Fruit fly (Drosophila melanogaster) whole organism, embryonic: Measurements from ENCODE around the gene mia.

Experiments
- Abd-B ChIP-seq: fragments of 200-800 bp; sonication (Bioruptor generic); optimal IDR thresholded peaks from 2 replicates; lab custom pipeline; 2018; ENCODE audit warnings: missing biosample characterization, mild to moderate bottlenecking, missing genetic modification characterization, moderate library complexity
- Adf1 ChIP-seq: fragments of 200-800 bp; sonication (Bioruptor generic); IDR thresholded peaks from 2 replicates; pipeline ENCODE4 v1.3.6; 2022; ENCODE audit warnings: missing biosample characterization, missing genetic modification characterization
- B-H1 ChIP-seq: fragments of 200-800 bp; sonication (Bioruptor generic); IDR thresholded peaks from 3 replicates; pipeline ENCODE4 v1.3.6; 2022; ENCODE audit warnings: missing biosample characterization, missing genetic modification characterization
- Blimp-1 ChIP-seq: fragments of 200-800 bp; sonication (Bioruptor generic); optimal IDR thresholded peaks from 3 replicates; lab custom pipeline; 2018; ENCODE audit warnings: missing biosample characterization, missing genetic modification characterization, mild to moderate bottlenecking, moderate library complexity, missing genetic modification reagents
- CG10565 ChIP-seq: fragments of 200-800 bp; sonication (Bioruptor generic); optimal IDR thresholded peaks from 3 replicates; lab custom pipeline; 2016; ENCODE audit warnings: missing biosample characterization, mild to moderate bottlenecking, missing genetic modification characterization
- CG11695 ChIP-seq: fragments of 200-800 bp; sonication (Bioruptor generic); IDR thresholded peaks from 3 replicates; pipeline ENCODE4 v1.3.6; 2022; ENCODE audit warnings: missing biosample characterization, missing genetic modification characterization
- CG12391 ChIP-seq: fragments of 200-800 bp; sonication (Bioruptor generic); optimal IDR thresholded peaks from 3 replicates; lab custom pipeline; 2018; ENCODE audit warnings: missing biosample characterization, mild to moderate bottlenecking, missing genetic modification characterization, moderate library complexity
- CG12942 ChIP-seq: fragments of 200-800 bp; sonication (Bioruptor generic); optimal IDR thresholded peaks from 3 replicates; lab custom pipeline; 2016; ENCODE audit warnings: missing biosample characterization, missing genetic modification characterization
- CG17912 ChIP-seq: fragments of 200-800 bp; sonication (Bioruptor generic); optimal IDR thresholded peaks from 2 replicates; lab custom pipeline; 2018; ENCODE audit warnings: missing biosample characterization, mild to moderate bottlenecking, missing genetic modification characterization
- CG1792 ChIP-seq: fragments of 200-800 bp; sonication (Bioruptor generic); optimal IDR thresholded peaks from 2 replicates; lab custom pipeline; 2016; ENCODE audit warnings: missing biosample characterization, missing genetic modification characterization
- CG18599 ChIP-seq: fragments of 200-800 bp; sonication (Bioruptor generic); optimal IDR thresholded peaks from 3 replicates; lab custom pipeline; 2017; ENCODE audit warnings: missing biosample characterization, missing genetic modification characterization, mild to moderate bottlenecking, moderate library complexity, missing genetic modification reagents
- CG33213 ChIP-seq: fragments of 200-800 bp; sonication (Bioruptor generic); optimal IDR thresholded peaks from 3 replicates; lab custom pipeline; 2016; ENCODE audit warnings: missing biosample characterization, missing genetic modification characterization
- CG3847 ChIP-seq: fragments of 200-800 bp; sonication (Bioruptor generic); IDR thresholded peaks from 2 replicates; pipeline ENCODE4 v1.3.6; 2022; ENCODE audit warnings: missing biosample characterization, missing genetic modification characterization
- CG6654 ChIP-seq: fragments of 200-800 bp; sonication (Bioruptor generic); optimal IDR thresholded peaks from 2 replicates; lab custom pipeline; 2017; ENCODE audit warnings: missing biosample characterization, mild to moderate bottlenecking, missing genetic modification characterization
- CG7271 ChIP-seq: fragments of 200-800 bp; sonication (Bioruptor generic); optimal IDR thresholded peaks from 2 replicates; lab custom pipeline; 2018; ENCODE audit warnings: missing biosample characterization, mild to moderate bottlenecking, missing genetic modification characterization, moderate library complexity
- CG8388 ChIP-seq: fragments of 200-800 bp; sonication (Bioruptor generic); optimal IDR thresholded peaks from 2 replicates; lab custom pipeline; 2019; ENCODE audit warnings: missing biosample characterization, mild to moderate bottlenecking, missing genetic modification characterization, moderate library complexity
- CG8478 ChIP-seq: fragments of >200 bp; optimal IDR thresholded peaks from 2 replicates; lab custom pipeline; 2018
- CG9609 ChIP-seq: fragments of 200-800 bp; sonication (Bioruptor generic); optimal IDR thresholded peaks from 3 replicates; lab custom pipeline; 2016; ENCODE audit warnings: missing biosample characterization, missing genetic modification characterization
- Chrac-16 ChIP-seq: fragments of 200-800 bp; sonication (Bioruptor generic); optimal IDR thresholded peaks from 3 replicates; lab custom pipeline; 2016; ENCODE audit warnings: missing biosample characterization, missing genetic modification characterization
- Dad ChIP-seq: fragments of 200-800 bp; sonication (Bioruptor generic); optimal IDR thresholded peaks from 3 replicates; lab custom pipeline; 2016; ENCODE audit warnings: missing biosample characterization, missing genetic modification characterization
- Deaf1 ChIP-seq: fragments of 200-800 bp; optimal IDR thresholded peaks from 3 replicates; lab custom pipeline; 2019; ENCODE audit warnings: missing biosample characterization, mild to moderate bottlenecking, missing genetic modification characterization, moderate library complexity
- Gug ChIP-seq: fragments of 200-800 bp; sonication (Bioruptor generic); IDR thresholded peaks from 4 replicates; pipeline ENCODE4 v1.3.6; 2022; ENCODE audit warnings: missing biosample characterization, missing genetic modification characterization
- HHEX ChIP-seq: fragments of 200-800 bp; sonication (Bioruptor generic); optimal IDR thresholded peaks from 3 replicates; lab custom pipeline; 2017; ENCODE audit warnings: missing biosample characterization, mild to moderate bottlenecking, missing genetic modification characterization, missing genetic modification reagents
- HmgZ ChIP-seq: fragments of 200-800 bp; sonication (Bioruptor generic); optimal IDR thresholded peaks from 2 replicates; lab custom pipeline; 2018; ENCODE audit warnings: missing biosample characterization, mild to moderate bottlenecking, missing genetic modification characterization
- Hr3 ChIP-seq: fragments of 200-800 bp; sonication (Bioruptor generic); optimal IDR thresholded peaks from 3 replicates; lab custom pipeline; 2016; ENCODE audit warnings: missing biosample characterization, missing genetic modification characterization
- Hr51 ChIP-seq, 2 experiments: fragments of 200-800 bp; sonication (Bioruptor generic); optimal IDR thresholded peaks; 2 replicates in 1 of 2; 3 replicates in 1 of 2; lab custom pipeline; 2016 to 2018; ENCODE audit warnings: missing biosample characterization in 2 of 2, missing genetic modification characterization in 2 of 2, mild to moderate bottlenecking in 1 of 2, moderate library complexity in 1 of 2
- Hsf ChIP-seq: fragments of 200-800 bp; sonication (Bioruptor generic); optimal IDR thresholded peaks from 3 replicates; lab custom pipeline; 2016; ENCODE audit warnings: missing biosample characterization, missing genetic modification characterization
- Myb ChIP-seq: fragments of 200-800 bp; sonication (Bioruptor generic); optimal IDR thresholded peaks from 2 replicates; lab custom pipeline; 2016; ENCODE audit warnings: missing biosample characterization, missing genetic modification characterization
- NfI ChIP-seq: fragments of 200-800 bp; sonication (Bioruptor generic); optimal IDR thresholded peaks from 3 replicates; lab custom pipeline; 2018; ENCODE audit warnings: missing biosample characterization, mild to moderate bottlenecking, missing genetic modification characterization, moderate library complexity
- Stat92E ChIP-seq, 3 experiments: fragments of >200 bp in 2 of 3; fragments of 200-800 bp in 1 of 3; sonication (Bioruptor generic) in 1 of 3; optimal IDR thresholded peaks; 2 replicates each; lab custom pipeline; 2017 to 2019; ENCODE audit warnings: missing biosample characterization in 3 of 3, missing genetic modification characterization in 3 of 3, mild to moderate bottlenecking in 1 of 3, moderate library complexity in 1 of 3
- Usf ChIP-seq: fragments of 200-800 bp; sonication (Bioruptor generic); optimal IDR thresholded peaks from 2 replicates; lab custom pipeline; 2017; ENCODE audit warnings: missing genotype, missing biosample characterization, missing genetic modification characterization
- ara ChIP-seq: fragments of 200-800 bp; sonication (Bioruptor generic); IDR thresholded peaks from 2 replicates; pipeline ENCODE4 v1.3.6; 2022; ENCODE audit warnings: missing biosample characterization, missing genetic modification characterization
- gem ChIP-seq: fragments of 200-800 bp; sonication (Bioruptor generic); optimal IDR thresholded peaks from 2 replicates; lab custom pipeline; 2019; ENCODE audit warnings: missing biosample characterization, mild to moderate bottlenecking, missing genetic modification characterization, moderate library complexity
- gsb-n ChIP-seq: fragments of 200-800 bp; sonication (Bioruptor generic); optimal IDR thresholded peaks from 3 replicates; lab custom pipeline; 2018; ENCODE audit warnings: missing biosample characterization, mild to moderate bottlenecking, missing genetic modification characterization
- ham ChIP-seq: fragments of 200-800 bp; sonication (Bioruptor generic); IDR thresholded peaks from 2 replicates; pipeline ENCODE4 v1.3.6; 2022; ENCODE audit warnings: missing biosample characterization, missing genetic modification characterization
- mld ChIP-seq: fragments of 200-800 bp; sonication (Bioruptor generic); IDR thresholded peaks from 3 replicates; pipeline ENCODE4 v1.3.6; 2022; ENCODE audit warnings: missing biosample characterization, missing genetic modification characterization; ENCODE audit not compliant: partially characterized antibody
- nerfin-2 ChIP-seq: fragments of 200-800 bp; sonication (Bioruptor generic); IDR thresholded peaks from 2 replicates; pipeline ENCODE4 v1.3.6; 2022; ENCODE audit warnings: missing biosample characterization, missing genetic modification characterization; ENCODE audit not compliant: partially characterized antibody
- pan ChIP-seq, 4 experiments: fragments of >200 bp in 3 of 4; fragments of 200-800 bp in 1 of 4; sonication (Bioruptor generic) in 1 of 4; optimal IDR thresholded peaks in 3 of 4; IDR thresholded peaks in 1 of 4; 2 replicates each; pipeline versions ENCODE4 v1.3.6 to Lab custom; 2017 to 2022; ENCODE audit warnings: missing biosample characterization in 2 of 4, missing genetic modification characterization in 2 of 4, mixed read lengths in 1 of 4
- pzg ChIP-seq: fragments of 200-800 bp; sonication (Bioruptor generic); optimal IDR thresholded peaks from 3 replicates; lab custom pipeline; 2018; ENCODE audit warnings: missing biosample characterization, mild to moderate bottlenecking, missing genetic modification characterization, moderate library complexity
- rib ChIP-seq: fragments of 200-800 bp; sonication (Bioruptor generic); IDR thresholded peaks from 2 replicates; pipeline ENCODE4 v1.3.6; 2022; ENCODE audit warnings: missing biosample characterization, missing genetic modification characterization
- sima ChIP-seq: fragments of 200-800 bp; sonication (Bioruptor generic); optimal IDR thresholded peaks from 2 replicates; lab custom pipeline; 2016; ENCODE audit warnings: missing biosample characterization, missing genetic modification characterization
- slou ChIP-seq: fragments of 200-800 bp; sonication (Bioruptor generic); optimal IDR thresholded peaks from 3 replicates; lab custom pipeline; 2016; ENCODE audit warnings: missing biosample characterization, missing genetic modification characterization
- sr ChIP-seq: fragments of 200-800 bp; sonication (Bioruptor generic); IDR thresholded peaks from 3 replicates; pipeline ENCODE4 v1.3.6; 2022; ENCODE audit warnings: missing biosample characterization, missing genetic modification characterization
- tio ChIP-seq: fragments of 200-800 bp; sonication (Bioruptor generic); optimal IDR thresholded peaks from 2 replicates; lab custom pipeline; 2017; ENCODE audit warnings: missing biosample characterization, missing genetic modification characterization, inconsistent platforms
- tup ChIP-seq: fragments of 200-800 bp; sonication (Bioruptor generic); optimal IDR thresholded peaks from 2 replicates; lab custom pipeline; 2016; ENCODE audit warnings: missing biosample characterization, mild to moderate bottlenecking, missing genetic modification characterization, moderate library complexity
- unc-4 ChIP-seq: fragments of 200-800 bp; sonication (Bioruptor generic); IDR thresholded peaks from 2 replicates; pipeline ENCODE4 v1.3.6; 2022; ENCODE audit warnings: missing biosample characterization, missing genetic modification characterization; ENCODE audit not compliant: partially characterized antibody
- vvl ChIP-seq: fragments of 200-800 bp; sonication (Bioruptor generic); IDR thresholded peaks from 2 replicates; pipeline ENCODE4 v1.3.6; 2022; ENCODE audit warnings: missing biosample characterization, missing genetic modification characterization
- wdn ChIP-seq: fragments of 200-800 bp; sonication (Bioruptor generic); IDR thresholded peaks from 2 replicates; pipeline ENCODE4 v1.3.6; 2022; ENCODE audit warnings: missing biosample characterization, missing genetic modification characterization
- wor ChIP-seq: fragments of 200-800 bp; sonication (Bioruptor generic); IDR thresholded peaks from 2 replicates; pipeline ENCODE4 v1.3.6; 2022; ENCODE audit warnings: missing biosample characterization, missing genetic modification characterization
- zfh2 ChIP-seq: fragments of 200-800 bp; sonication (Bioruptor generic); optimal IDR thresholded peaks from 2 replicates; lab custom pipeline; 2016; ENCODE audit warnings: missing biosample characterization, missing genetic modification characterization

The mia gene

dm6 chr3R:5547464-5547943 lies 3.5 kb downstream of the mia start, which contains the start of gene CG2519 (continued):
- TF ChIP-seq Hr51 (GFP tag; optimal IDR thresholded peaks at IDR 0.05; lab: Kevin White, UChicago) (peak in 1 of 2 experiments; percentile 51), Myb (peak; percentile 73), vvl (no peak), tup (GFP tag; lab: Kevin White, UChicago) (peak; percentile 14), wdn (GFP tag; lab: Robert Waterston, UW) (peak; percentile 77; the same call in 1 of the 2 replicates), Hsf (peak; percentile 63), CG18599 (no peak), tio (GFP tag; lab: Kevin White, UChicago) (no peak), CG7271 (tag; lab: Kevin White, UChicago) (no peak), gsb-n (tag; lab: Kevin White, UChicago) (no peak), CG12391 (tag; lab: Kevin White, UChicago) (no peak), ham (no peak), CG33213 (GFP tag; lab: Kevin White, UChicago) (peak; percentile 52), NfI (GFP tag; lab: Kevin White, UChicago) (no peak), Chrac-16 (peak; percentile 49), sima (GFP tag; lab: Kevin White, UChicago) (no peak), mld (GFP tag; lab: Robert Waterston, UW) (peak; percentile 92), CG6654 (GFP tag; lab: Kevin White, UChicago) (no peak), CG11695 (GFP tag; lab: Robert Waterston, UW) (0 out of 3 replicates have a peak, but pooled peaks have one; percentile 19), wor (GFP tag; lab: Robert Waterston, UW) (no peak), CG8478 (lab: Kevin White, UChicago) (peak; percentile 86), nerfin-2 (peak; percentile 79), Abd-B (GFP tag; lab: Kevin White, UChicago) (no peak), Deaf1 (tag; lab: Kevin White, UChicago) (no peak), slou (GFP tag; lab: Kevin White, UChicago) (no peak), Usf (no peak), CG10565 (GFP tag; lab: Kevin White, UChicago) (no peak), Gug (GFP tag; lab: Robert Waterston, UW) (peak; percentile 74; the same call in 2 of the 4 replicates), CG12942 (GFP tag; lab: Kevin White, UChicago) (peak; percentile 42), HmgZ (tag; lab: Kevin White, UChicago) (peak; percentile 70), Blimp-1 (GFP tag; lab: Kevin White, UChicago) (no peak), gem (no peak), HHEX (GFP tag; lab: Kevin White, UChicago) (no peak), Adf1 (GFP tag; lab: Robert Waterston, UW) (peak; percentile 69), sr (no peak), Hr3 (peak; percentile 13), Dad (GFP tag; lab: Kevin White, UChicago) (peak; percentile 36), Stat92E (GFP tag; optimal IDR thresholded peaks at IDR 0.05; lab: Kevin White, UChicago) (peak in 1 of 3 experiments; percentile 45), CG3847 (GFP tag; lab: Robert Waterston, UW) (0 out of 2 replicates have a peak, but pooled peaks have one; percentile 62), CG8388 (GFP tag; lab: Kevin White, UChicago) (no peak), B-H1 (GFP tag; lab: Robert Waterston, UW) (no peak), zfh2 (GFP tag; lab: Kevin White, UChicago) (peak; percentile 72), CG1792 (GFP tag; lab: Kevin White, UChicago) (peak; percentile 52), ara (no peak), rib (GFP tag; lab: Robert Waterston, UW) (peak; percentile 37; the same call in 1 of the 2 replicates), CG17912 (GFP tag; lab: Kevin White, UChicago) (peak; percentile 23), pzg (GFP tag; lab: Kevin White, UChicago) (peak; percentile 91), CG9609 (GFP tag; lab: Kevin White, UChicago) (peak; percentile 58), unc-4 (GFP tag; lab: Robert Waterston, UW) (peak; percentile 91), pan (optimal IDR thresholded peaks at IDR 0.05; lab: Kevin White, UChicago) (no peak), pan (GFP tag; optimal IDR thresholded peaks at IDR 0.05 in 1 of 2, IDR thresholded peaks at IDR 0.05 in 1 of 2) (peak in 1 of 2 experiments; percentile 51)
